Worm (Caenorhabditis elegans): ENCODE measurements around the gene fbxa-50.

Gene fbxa-50

DNA sequence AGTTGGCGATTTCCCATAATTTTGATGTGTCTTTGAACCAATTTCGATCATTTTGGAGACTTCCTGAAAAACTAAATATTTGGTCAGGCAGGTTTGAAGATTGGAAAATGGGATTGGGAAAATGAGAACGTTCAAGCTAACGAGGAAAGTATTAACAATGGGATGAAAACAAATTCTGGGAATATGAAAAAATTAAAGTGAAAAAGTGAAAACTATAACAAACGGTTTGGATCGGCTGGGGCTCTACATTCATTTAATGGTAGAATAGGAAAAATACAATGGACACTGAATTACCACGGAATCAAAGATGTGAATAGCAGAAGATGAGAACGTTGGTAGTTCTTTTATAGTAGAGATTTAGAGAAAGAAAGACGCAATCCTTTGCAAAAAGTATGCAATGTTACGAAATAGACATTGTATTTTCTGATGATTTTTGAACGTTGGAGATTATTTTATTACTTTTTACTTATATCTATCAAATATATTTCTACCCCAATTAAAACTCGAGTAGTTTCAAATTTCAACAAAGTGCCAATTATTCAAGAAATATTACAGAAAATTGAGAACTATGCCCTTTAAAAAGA is at the start of gene fbxa-50:
fbxa-50 (minus strand) TSS at position 51 of the 584 bp plus-strand sequence.
- TF ChIP-seq cebp-1 (GFP tag; IDR thresholded peaks at IDR 0.05) (0 out of 2 replicates have a peak, but pooled peaks have one; percentile 18), cebp-1 (tag; optimal IDR thresholded peaks at IDR 0.05) (peak; percentile 80), attf-6 (GFP tag; IDR thresholded peaks at IDR 0.05) (no peak), sdz-38 (tag; optimal IDR thresholded peaks at IDR 0.05) (no peak), B0035.1 (tag; optimal IDR thresholded peaks at IDR 0.05) (no peak)

DNA sequence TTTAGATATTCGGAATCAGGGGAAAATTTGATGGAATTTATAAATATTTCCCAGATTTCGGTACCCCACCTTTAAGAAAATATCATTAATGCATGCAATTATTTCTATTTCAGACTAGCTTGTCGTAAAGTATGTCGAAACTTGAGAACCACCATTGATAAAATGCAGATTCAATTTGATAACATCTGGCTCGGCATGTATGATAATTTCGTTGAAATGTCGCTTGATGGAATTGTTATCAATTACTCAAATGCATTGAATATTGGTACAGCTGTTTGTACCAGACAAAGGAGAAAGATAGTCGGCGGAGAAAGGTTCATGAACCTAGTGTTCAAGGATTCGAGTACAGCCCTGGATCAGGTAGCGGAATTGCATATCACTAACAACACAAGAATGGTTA is 43.6 kb upstream of the fbxa-50 start, which contains the start of gene Y82E9BL.19:
Y82E9BL.19 (plus strand) TSS at position 123 of the 400 bp plus-strand sequence.
- TF ChIP-seq aptf-3 (GFP tag; IDR thresholded peaks at IDR 0.05) (no peak), let-607 (tag; optimal IDR thresholded peaks at IDR 0.05) (no peak), mes-4 (tag; optimal IDR thresholded peaks at IDR 0.05) (no peak), pbrm-1 (GFP tag; IDR thresholded peaks at IDR 0.05) (0 out of 2 replicates have a peak, but pooled peaks have one; percentile 8), atf-7 (tag; optimal IDR thresholded peaks at IDR 0.05) (no peak), F37B4.10 (GFP tag; IDR thresholded peaks at IDR 0.05) (no peak), madf-3 (GFP tag; IDR thresholded peaks at IDR 0.05) (no peak), nhr-80 (tag; optimal IDR thresholded peaks at IDR 0.05) (peak; percentile 59)

ce11 chrIII:1326490-1326889 is 38.2 kb upstream of the fbxa-50 start, which contains the start of gene Y82E9BL.18:
Gene Y82E9BL.18, plus strand, starts transcription at chrIII:1326790.
- no peak for TF ChIP-seq F33H1.4 (GFP tag; IDR thresholded peaks at IDR 0.05)
- no peak for TF ChIP-seq hmg-1.2 (GFP tag; IDR thresholded peaks at IDR 0.05)
- TF ChIP-seq chd-7 (tag; optimal IDR thresholded peaks at IDR 0.05) = no peak
- no peak for TF ChIP-seq tbp1 (GFP tag; optimal IDR thresholded peaks at IDR 0.05)
- TF ChIP-seq somi-1 (GFP tag; optimal IDR thresholded peaks at IDR 0.05) = no peak
- TF ChIP-seq ekl-4 (GFP tag; IDR thresholded peaks at IDR 0.05) = no peak
- TF ChIP-seq mel-28 (tag; optimal IDR thresholded peaks at IDR 0.05; ENCODE audit: borderline replicate concordance) = no peak
- TF ChIP-seq dpl-1 (GFP tag; optimal IDR thresholded peaks at IDR 0.05) = no peak
- no peak for TF ChIP-seq atf-7 (tag; optimal IDR thresholded peaks at IDR 0.05)
- TF ChIP-seq repo-1 (tag; optimal IDR thresholded peaks at IDR 0.05) = no peak
- TF ChIP-seq ZK185.1 (tag; optimal IDR thresholded peaks at IDR 0.05; ENCODE audit: poor library complexity, severe bottlenecking) = no peak
- TF ChIP-seq C17E4.6 (GFP tag; IDR thresholded peaks at IDR 0.05) = no peak
- TF ChIP-seq let-607 (tag; optimal IDR thresholded peaks at IDR 0.05) = no peak
- no peak for TF ChIP-seq ceh-91 (GFP tag; IDR thresholded peaks at IDR 0.05)
- no peak for TF ChIP-seq egrh-3 (GFP tag; IDR thresholded peaks at IDR 0.05)
- no peak for TF ChIP-seq ceh-100 (GFP tag; IDR thresholded peaks at IDR 0.05)
- no peak for TF ChIP-seq madf-6 (GFP tag; IDR thresholded peaks at IDR 0.05)
- no peak for TF ChIP-seq ama-1 (optimal IDR thresholded peaks at IDR 0.05)
- no peak for TF ChIP-seq ama-1 (GFP tag; optimal IDR thresholded peaks at IDR 0.05)

- no peak for TF ChIP-seq Y95B8A.8 (GFP tag; IDR thresholded peaks at IDR 0.05)
- TF ChIP-seq F57C9.4 (tag; optimal IDR thresholded peaks at IDR 0.05) = no peak
- TF ChIP-seq F37B4.10 (GFP tag; IDR thresholded peaks at IDR 0.05) = no peak
- TF ChIP-seq let-526 (GFP tag; IDR thresholded peaks at IDR 0.05) = no peak
- TF ChIP-seq chd-7 (tag; optimal IDR thresholded peaks at IDR 0.05) = no peak
- no peak for TF ChIP-seq aptf-2 (GFP tag; conservative IDR thresholded peaks at IDR 0.05)
- TF ChIP-seq Y53F4B.3 (GFP tag; IDR thresholded peaks at IDR 0.05) = no peak
- no peak for TF ChIP-seq sptf-2 (GFP tag; optimal IDR thresholded peaks at IDR 0.05)
- no peak for TF ChIP-seq ama-1 (optimal IDR thresholded peaks at IDR 0.05)
- no peak for TF ChIP-seq ama-1 (GFP tag; optimal IDR thresholded peaks at IDR 0.05)
- no peak for TF ChIP-seq lin-54 (GFP tag; optimal IDR thresholded peaks at IDR 0.05)
- no peak for TF ChIP-seq fkh-3 (tag; optimal IDR thresholded peaks at IDR 0.05)
- TF ChIP-seq athp-1 (tag; optimal IDR thresholded peaks at IDR 0.05) = no peak
- TF ChIP-seq D2030.7 (GFP tag; IDR thresholded peaks at IDR 0.05) = no peak
- no peak for TF ChIP-seq egl-44 (GFP tag; IDR thresholded peaks at IDR 0.05)
- TF ChIP-seq F10E7.11 (tag; optimal IDR thresholded peaks at IDR 0.05) = no peak
- TF ChIP-seq C06A6.2 (GFP tag; conservative IDR thresholded peaks at IDR 0.05) = no peak
- TF ChIP-seq nhr-80 (tag; optimal IDR thresholded peaks at IDR 0.05) = no peak
- no peak for TF ChIP-seq bed-2 (GFP tag; IDR thresholded peaks at IDR 0.05)
Measured at ce11 chrIII:1324513-1324912, 36.2 kb upstream of the fbxa-50 start, which contains the start of gene fbxa-14. Gene fbxa-14, minus strand, starts transcription at chrIII:1324613.

Data from whole organism, young adult.